Fruit fly (Drosophila melanogaster): ENCODE measurements around the gene CG45488.

DNA sequence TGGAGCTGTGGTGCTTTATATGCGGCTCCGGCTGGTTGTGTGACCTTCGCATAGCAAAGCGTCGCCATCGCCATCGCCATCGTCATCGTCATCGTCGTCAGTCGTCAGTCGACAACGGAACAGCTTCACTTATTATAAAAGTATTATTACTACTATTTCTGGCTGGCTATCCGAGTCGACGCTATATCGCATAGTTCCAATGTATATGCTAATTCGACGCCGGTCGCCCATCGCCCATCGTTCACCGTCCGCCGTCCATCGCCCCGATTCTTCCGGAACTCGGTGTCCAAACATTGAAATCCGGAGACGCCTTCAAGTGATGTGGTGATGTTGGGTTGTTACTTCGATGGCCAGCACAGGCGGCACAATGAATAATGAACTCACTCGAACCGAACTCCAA is 28.2 kb downstream of the CG45488 start:
- no peak for TF ChIP-seq svp (GFP tag)
- TF ChIP-seq Gug (GFP tag; IDR thresholded peaks at IDR 0.05) = no peak
- TF ChIP-seq CG10631 (GFP tag; optimal IDR thresholded peaks at IDR 0.05) = no peak
- TF ChIP-seq dsx (GFP tag; optimal IDR thresholded peaks at IDR 0.05; ENCODE audit: poor library complexity, severe bottlenecking) = no peak
- no peak for TF ChIP-seq CG8119 (GFP tag; IDR thresholded peaks at IDR 0.05)
- TF ChIP-seq vri (GFP tag; optimal IDR thresholded peaks at IDR 0.05) = no peak
- no peak for TF ChIP-seq CG11902 (GFP tag; optimal IDR thresholded peaks at IDR 0.05)
- no peak for TF ChIP-seq OdsH (GFP tag; optimal IDR thresholded peaks at IDR 0.05)
- TF ChIP-seq acj6 (GFP tag; optimal IDR thresholded peaks at IDR 0.05) = no peak
- TF ChIP-seq Lpt (GFP tag; optimal IDR thresholded peaks at IDR 0.05) = no peak
- no peak for TF ChIP-seq CG6276 (GFP tag; optimal IDR thresholded peaks at IDR 0.05)

Data from whole organism, prepupa.